Worm (Caenorhabditis elegans): ENCODE results near the gene ZK180.7.

DNA sequence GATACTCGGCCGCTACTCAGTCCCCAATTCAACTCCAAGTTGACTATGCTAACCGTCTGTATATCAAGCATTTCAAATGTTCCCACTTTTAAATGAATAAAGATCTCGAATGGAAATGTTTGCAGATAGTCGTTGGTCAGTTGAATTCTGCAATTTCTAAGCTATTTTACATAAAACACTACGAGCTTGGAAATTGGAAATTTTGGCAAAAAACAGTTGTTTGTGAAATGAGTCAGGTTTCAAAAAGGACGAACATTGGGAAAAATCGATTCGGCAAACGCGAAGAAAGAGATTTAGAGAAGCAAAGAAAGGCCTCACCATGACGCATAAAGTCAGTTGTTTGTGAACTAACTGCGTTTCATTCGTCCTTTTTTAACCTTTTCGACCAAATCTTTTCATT is 43.5 kb upstream of the ZK180.7 start:
- TF ChIP-seq dao-5 (tag; optimal IDR thresholded peaks at IDR 0.05) (no peak), him-1 (tag; optimal IDR thresholded peaks at IDR 0.05) (no peak), W03F9.2 (tag; optimal IDR thresholded peaks at IDR 0.05) (no peak)
